Fruit fly (Drosophila melanogaster): ENCODE measurements around the gene betaNACtes1.

The betaNACtes1 gene

DNA sequence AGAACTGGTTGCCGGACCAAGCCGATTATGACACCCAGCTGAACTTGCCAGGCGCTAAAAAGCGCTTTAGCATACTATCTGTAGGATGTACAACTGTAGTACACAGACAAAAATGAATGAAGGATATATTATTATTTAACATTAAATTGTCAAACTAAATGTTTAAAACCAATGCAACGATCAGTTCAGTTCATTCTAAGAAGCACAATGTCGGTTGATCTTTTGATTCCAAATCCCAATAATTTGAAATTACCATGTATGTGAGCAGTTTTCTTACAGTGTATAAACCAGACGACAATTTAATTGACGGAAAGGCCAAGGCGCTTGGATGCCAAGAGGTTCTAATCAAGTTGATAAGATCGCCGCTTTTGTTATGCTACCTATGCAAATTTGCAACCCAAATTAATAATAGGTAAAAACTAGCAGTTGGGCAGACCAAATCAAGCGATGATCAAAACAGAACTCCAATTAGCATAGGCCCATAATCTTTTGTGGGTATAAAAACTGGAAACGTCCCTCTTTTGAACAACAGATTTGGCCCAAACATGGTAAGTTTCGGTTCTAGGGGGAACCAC, 3.3 kb downstream of the betaNACtes1 start, which contains the start of gene CG12480 (continued):
- TF ChIP-seq Hey (tag; optimal IDR thresholded peaks at IDR 0.05) (no peak), Gsc (GFP tag; IDR thresholded peaks at IDR 0.05) (no peak), Deaf1 (tag; optimal IDR thresholded peaks at IDR 0.05) (peak; percentile 25), BtbVII (GFP tag; optimal IDR thresholded peaks at IDR 0.05) (peak; percentile 60), usp (GFP tag; optimal IDR thresholded peaks at IDR 0.05) (no peak), hkb (optimal IDR thresholded peaks at IDR 0.05) (no peak), hkb (GFP tag; IDR thresholded peaks at IDR 0.05) (0 out of 2 replicates have a peak, but pooled peaks have one; percentile 25), Sry-δ (GFP tag; optimal IDR thresholded peaks at IDR 0.05) (no peak), Fer1 (GFP tag; optimal IDR thresholded peaks at IDR 0.05) (peak; percentile 32), gem (tag; optimal IDR thresholded peaks at IDR 0.05) (peak; percentile 61), CG43689 (GFP tag; IDR thresholded peaks at IDR 0.05) (no peak), eve (GFP tag; optimal IDR thresholded peaks at IDR 0.05) (no peak), unc-4 (GFP tag; IDR thresholded peaks at IDR 0.05; ENCODE audit: partially characterized antibody) (no peak), sob (GFP tag; IDR thresholded peaks at IDR 0.05) (peak; percentile 53; the same call in 1 of the 2 replicates), CG2875 (GFP tag; optimal IDR thresholded peaks at IDR 0.05) (no peak), NK7.1 (GFP tag; optimal IDR thresholded peaks at IDR 0.05) (no peak), Dip3 (GFP tag; optimal IDR thresholded peaks at IDR 0.05) (peak; percentile 64), CG7556 (GFP tag; optimal IDR thresholded peaks at IDR 0.05) (peak; percentile 4), Ets97D (GFP tag; optimal IDR thresholded peaks at IDR 0.05) (no peak), CG1024 (GFP tag; IDR thresholded peaks at IDR 0.05) (no peak), Max (GFP tag; optimal IDR thresholded peaks at IDR 0.05) (no peak), aop (GFP tag; IDR thresholded peaks at IDR 0.05) (no peak), jumu (GFP tag; optimal IDR thresholded peaks at IDR 0.05) (no peak), CG10321 (GFP tag; IDR thresholded peaks at IDR 0.05) (no peak), CG8089 (GFP tag; optimal IDR thresholded peaks at IDR 0.05) (no peak), Dip2 (GFP tag; IDR thresholded peaks at IDR 0.05) (no peak), CG7963 (GFP tag; IDR thresholded peaks at IDR 0.05; ENCODE audit: partially characterized antibody) (no peak), CG14860 (GFP tag; IDR thresholded peaks at IDR 0.05; ENCODE audit: partially characterized antibody) (no peak), CG11456 (GFP tag; IDR thresholded peaks at IDR 0.05) (no peak; the same call in 2 of the 3 replicates), wek (GFP tag; optimal IDR thresholded peaks at IDR 0.05) (no peak), slp2 (GFP tag; optimal IDR thresholded peaks at IDR 0.05) (no peak), CG9727 (GFP tag; optimal IDR thresholded peaks at IDR 0.05) (peak; percentile 44), CG18476 (GFP tag; optimal IDR thresholded peaks at IDR 0.05) (peak; percentile 37), CG15269 (tag; optimal IDR thresholded peaks at IDR 0.05) (peak; percentile 56), H2.0 (GFP tag; IDR thresholded peaks at IDR 0.05) (no peak), tll (GFP tag; optimal IDR thresholded peaks at IDR 0.05) (no peak), CG30020 (tag; optimal IDR thresholded peaks at IDR 0.05) (no peak), cwo (GFP tag; optimal IDR thresholded peaks at IDR 0.05) (peak; percentile 27), Hr39 (optimal IDR thresholded peaks at IDR 0.05) (no peak), CG17186 (GFP tag; optimal IDR thresholded peaks at IDR 0.05) (no peak), gsb (GFP tag; IDR thresholded peaks at IDR 0.05) (peak; percentile 64), corto (GFP tag; optimal IDR thresholded peaks at IDR 0.05) (no peak), insv (GFP tag; optimal IDR thresholded peaks at IDR 0.05) (no peak), hb (GFP tag; IDR thresholded peaks at IDR 0.05; ENCODE audit: partially characterized antibody) (no peak), Eip74EF (GFP tag; optimal IDR thresholded peaks at IDR 0.05) (no peak), rib (GFP tag; IDR thresholded peaks at IDR 0.05) (0 out of 2 replicates have a peak, but pooled peaks have one; percentile 55), kah (GFP tag; optimal IDR thresholded peaks at IDR 0.05) (no peak), Meics (GFP tag; optimal IDR thresholded peaks at IDR 0.05) (peak; percentile 73), tap (tag; optimal IDR thresholded peaks at IDR 0.05) (no peak), CG2199 (GFP tag; IDR thresholded peaks at IDR 0.05) (no peak), CG2120 (GFP tag; optimal IDR thresholded peaks at IDR 0.05) (peak; percentile 82)

Data from whole organism, embryonic.